Worm (Caenorhabditis elegans) whole organism, midembryonic: ENCODE data around the gene M05D6.1.
A peak's percentile ranks its signal among the peaks of the same experiment; 100 is the strongest.

Experiments used
- T22C8.4 ChIP-seq: fragments of 200-800 bp; sonication (Bioruptor generic); IDR thresholded peaks from 2 replicates; pipeline ENCODE4 v1.3.6; 2022; ENCODE audit warnings: missing genetic modification characterization, missing compliant biosample characterization
- cog-1 ChIP-seq: sonication (generic microtip); optimal IDR thresholded peaks from 2 replicates; lab custom pipeline; 2016; ENCODE audit warnings: missing genetic modification characterization, missing compliant biosample characterization
- flt-1 ChIP-seq: fragments of 200-800 bp; sonication (Bioruptor generic); IDR thresholded peaks from 2 replicates; pipeline ENCODE4 v1.3.6; 2022; ENCODE audit warnings: missing genetic modification characterization, missing compliant biosample characterization
- klf-2 ChIP-seq: fragments of 200-800 bp; sonication (Bioruptor generic); conservative IDR thresholded peaks from 2 replicates; pipeline ENCODE4 v1.3.6; 2022; ENCODE audit warnings: missing genetic modification reagents, missing genetic modification characterization, missing compliant biosample characterization
- ref-1 ChIP-seq: fragments of 200-800 bp; sonication (Bioruptor generic); conservative IDR thresholded peaks from 2 replicates; pipeline ENCODE4 v1.3.6; 2022; ENCODE audit warnings: missing genetic modification reagents, missing genetic modification characterization, missing compliant biosample characterization
- tab-1 ChIP-seq: fragments of 200-800 bp; sonication (Bioruptor generic); IDR thresholded peaks from 2 replicates; pipeline ENCODE4 v1.3.6; 2022; ENCODE audit warnings: missing genetic modification characterization, missing compliant biosample characterization
- ztf-23 ChIP-seq: fragments of 200-800 bp; sonication (Bioruptor generic); IDR thresholded peaks from 2 replicates; pipeline ENCODE4 v1.3.6; 2022; ENCODE audit warnings: missing genetic modification reagents, missing genetic modification characterization, missing compliant biosample characterization
- ztf-29 ChIP-seq: fragments of 200-800 bp; sonication (Bioruptor generic); IDR thresholded peaks from 2 replicates; pipeline ENCODE4 v1.3.6; 2022; ENCODE audit warnings: missing genetic modification reagents, missing genetic modification characterization, missing compliant biosample characterization

ce11 chrII:8457438-8457837 is 17.8 kb downstream of the M05D6.1 start, which contains the start of gene zyg-9:
- no peak for TF ChIP-seq flt-1
- no peak for TF ChIP-seq ztf-23
- TF ChIP-seq tab-1 (GFP tag; lab: Robert Waterston, UW): no peak
- 0 out of 2 replicates have a peak, but pooled peaks have one; percentile 14 for TF ChIP-seq T22C8.4 (GFP tag; lab: Robert Waterston, UW)
- TF ChIP-seq klf-2: no peak
- no peak for TF ChIP-seq ztf-29 (GFP tag; lab: Robert Waterston, UW)
- no peak for TF ChIP-seq cog-1
- TF ChIP-seq ref-1 (GFP tag; lab: Robert Waterston, UW): no peak
